Fruit fly (Drosophila melanogaster): ENCODE data around the gene gammaCOP.

gammaCOP gene

dm6 chr3R:31580032-31580431 is 8.1 kb downstream of the gammaCOP start:
- TF ChIP-seq EcR (GFP tag; optimal IDR thresholded peaks at IDR 0.05) (no peak), CG8478 (optimal IDR thresholded peaks at IDR 0.05) (no peak), usp (GFP tag; optimal IDR thresholded peaks at IDR 0.05) (no peak), Dll (optimal IDR thresholded peaks at IDR 0.05) (peak; percentile 57)

dm6 chr3R:31580586-31580994 is 8.6 kb downstream of the gammaCOP start, which contains the start of the genes pygo and rod:
pygo (minus strand) TSS chr3R:31580699.
rod (plus strand) TSS chr3R:31580951.
- TF ChIP-seq psq (optimal IDR thresholded peaks at IDR 0.05) (no peak), usp (GFP tag; optimal IDR thresholded peaks at IDR 0.05) (no peak), Dll (optimal IDR thresholded peaks at IDR 0.05) (no peak), CG8478 (optimal IDR thresholded peaks at IDR 0.05) (no peak), pan (optimal IDR thresholded peaks at IDR 0.05) (no peak), EcR (GFP tag; optimal IDR thresholded peaks at IDR 0.05) (no peak)

DNA sequence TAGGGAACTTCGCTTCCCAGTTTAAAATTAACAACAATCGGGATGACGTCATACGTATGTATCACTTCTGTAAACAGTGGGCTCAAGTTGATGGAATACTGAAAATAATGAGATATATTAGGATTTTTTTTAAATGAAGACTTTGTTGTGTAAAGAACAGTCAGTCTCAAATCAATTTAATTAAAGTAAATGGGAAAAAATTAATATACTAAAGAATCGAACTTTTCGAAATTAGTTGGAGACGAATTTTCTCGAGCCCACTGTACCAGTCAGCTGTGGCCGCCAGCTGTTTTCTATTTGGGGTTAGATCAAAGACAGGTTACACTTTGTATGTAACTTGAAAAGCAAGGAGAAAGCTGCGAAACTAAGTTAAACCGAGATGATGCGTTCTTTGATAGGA is 16.4 kb downstream of the gammaCOP start, which contains the start of gene CG1635:
TSS of gene CG1635 (plus strand) at position 300 of the 400 bp plus-strand sequence.
- no peak for TF ChIP-seq psq (optimal IDR thresholded peaks at IDR 0.05)
- TF ChIP-seq CG8478 (optimal IDR thresholded peaks at IDR 0.05): no peak
- TF ChIP-seq EcR (GFP tag; optimal IDR thresholded peaks at IDR 0.05): no peak
- TF ChIP-seq usp (GFP tag; optimal IDR thresholded peaks at IDR 0.05): no peak
- no peak for TF ChIP-seq Dll (optimal IDR thresholded peaks at IDR 0.05)
- no peak for TF ChIP-seq pan (optimal IDR thresholded peaks at IDR 0.05)

- TF ChIP-seq CG8478 (optimal IDR thresholded peaks at IDR 0.05) (no peak), Dll (optimal IDR thresholded peaks at IDR 0.05) (no peak), usp (GFP tag; optimal IDR thresholded peaks at IDR 0.05) (no peak), psq (optimal IDR thresholded peaks at IDR 0.05) (no peak), pan (optimal IDR thresholded peaks at IDR 0.05) (no peak), EcR (GFP tag; optimal IDR thresholded peaks at IDR 0.05) (no peak)
These were observed 18.3 kb downstream of the gammaCOP start, which contains the start of gene CG1638 for dm6 chr3R:31590281-31590680. CG1638 (plus strand) TSS chr3R:31590581.

DNA sequence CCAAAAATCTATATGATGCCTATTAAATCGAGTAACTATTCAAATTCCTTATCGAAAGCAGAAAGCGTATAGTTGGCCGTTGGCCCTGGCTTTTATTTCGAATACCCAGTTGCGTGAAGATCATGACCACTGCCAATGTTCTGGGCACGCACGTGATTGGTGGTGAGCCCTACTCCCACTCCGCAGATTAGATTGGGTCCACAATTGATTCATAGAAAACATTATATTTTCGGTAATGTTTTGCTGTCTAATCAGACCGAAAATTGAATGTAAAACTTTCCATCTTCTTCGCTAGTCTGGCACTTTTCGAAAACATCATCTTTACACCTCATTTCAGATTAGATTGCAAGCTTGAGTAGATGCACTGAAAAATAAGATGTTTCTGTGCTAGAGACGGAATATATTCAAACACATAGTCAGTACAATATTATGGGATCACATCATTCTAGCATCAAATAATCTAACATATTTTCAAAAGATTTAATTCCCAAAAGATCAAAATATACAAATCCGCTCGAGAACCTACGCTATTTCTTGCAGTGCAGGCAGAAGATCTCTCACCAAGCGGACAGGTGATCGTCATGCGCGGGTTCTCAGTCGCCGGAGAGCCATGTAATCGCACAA is 20.4 kb downstream of the gammaCOP start, which contains the start of gene CG1774:
TSS of gene CG1774 (plus strand) at position 548 of the 624 bp plus-strand sequence.
- no peak for TF ChIP-seq pan (optimal IDR thresholded peaks at IDR 0.05)
- no peak for TF ChIP-seq CG8478 (optimal IDR thresholded peaks at IDR 0.05)
- no peak for TF ChIP-seq EcR (GFP tag; optimal IDR thresholded peaks at IDR 0.05)
- no peak for TF ChIP-seq psq (optimal IDR thresholded peaks at IDR 0.05)
- TF ChIP-seq Dll (optimal IDR thresholded peaks at IDR 0.05): no peak
- no peak for TF ChIP-seq usp (GFP tag; optimal IDR thresholded peaks at IDR 0.05)

dm6 chr3R:31596071-31596883 is 24.3 kb downstream of the gammaCOP start, which contains the start of gene RpL6:
RpL6 (minus strand) TSS chr3R:31596204.
- TF ChIP-seq pan (optimal IDR thresholded peaks at IDR 0.05): no peak
- TF ChIP-seq psq (optimal IDR thresholded peaks at IDR 0.05): no peak
- no peak for TF ChIP-seq Dll (optimal IDR thresholded peaks at IDR 0.05)
- no peak for TF ChIP-seq usp (GFP tag; optimal IDR thresholded peaks at IDR 0.05)

DNA sequence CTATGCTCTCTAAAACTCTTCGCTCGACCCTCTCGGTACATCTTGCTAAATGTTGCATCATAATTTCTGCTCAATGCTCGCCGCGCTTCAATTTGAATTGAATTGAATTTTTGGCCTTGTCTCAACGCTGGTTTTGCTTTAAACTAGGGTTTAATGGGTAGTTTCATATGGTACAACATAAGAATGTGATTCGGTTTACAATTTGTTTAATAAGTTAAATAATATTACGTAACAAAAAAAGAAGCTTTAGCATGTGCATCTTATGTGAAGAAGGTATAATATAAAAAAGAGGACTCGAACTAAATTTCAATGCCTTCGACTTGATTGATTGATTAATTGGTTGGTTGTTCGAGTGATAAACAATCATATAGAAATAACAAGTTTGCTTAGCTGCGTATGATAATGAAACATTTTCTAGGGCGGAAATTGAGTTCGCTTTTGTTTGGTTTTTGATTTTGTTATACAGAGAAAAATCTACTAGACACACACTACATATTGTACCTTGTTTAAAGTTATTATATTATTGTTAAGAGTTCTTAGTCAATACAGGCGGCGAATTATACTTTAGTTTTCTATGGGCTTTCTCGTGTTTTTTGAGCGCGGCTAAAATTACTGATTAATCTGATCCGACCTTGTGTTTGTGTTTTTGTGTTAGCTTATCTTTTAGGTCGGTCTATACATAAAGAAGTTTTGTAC is 25.9 kb downstream of the gammaCOP start:
- TF ChIP-seq EcR (GFP tag; optimal IDR thresholded peaks at IDR 0.05) (no peak), usp (GFP tag; optimal IDR thresholded peaks at IDR 0.05) (no peak), CG8478 (optimal IDR thresholded peaks at IDR 0.05) (no peak), psq (optimal IDR thresholded peaks at IDR 0.05) (no peak), pan (optimal IDR thresholded peaks at IDR 0.05) (peak; percentile 21), Dll (optimal IDR thresholded peaks at IDR 0.05) (no peak)

- TF ChIP-seq Dll (optimal IDR thresholded peaks at IDR 0.05): no peak
- TF ChIP-seq usp (GFP tag; optimal IDR thresholded peaks at IDR 0.05): no peak
- TF ChIP-seq EcR (GFP tag; optimal IDR thresholded peaks at IDR 0.05): no peak
- TF ChIP-seq psq (optimal IDR thresholded peaks at IDR 0.05): no peak
- TF ChIP-seq CG8478 (optimal IDR thresholded peaks at IDR 0.05): no peak
- no peak for TF ChIP-seq pan (optimal IDR thresholded peaks at IDR 0.05)
These were observed 27.8 kb downstream of the gammaCOP start for dm6 chr3R:31599538-31600313.

- TF ChIP-seq psq (optimal IDR thresholded peaks at IDR 0.05): no peak
- TF ChIP-seq Dll (optimal IDR thresholded peaks at IDR 0.05): no peak
- TF ChIP-seq usp (GFP tag; optimal IDR thresholded peaks at IDR 0.05): no peak
- no peak for TF ChIP-seq pan (optimal IDR thresholded peaks at IDR 0.05)
- no peak for TF ChIP-seq EcR (GFP tag; optimal IDR thresholded peaks at IDR 0.05)
- TF ChIP-seq CG8478 (optimal IDR thresholded peaks at IDR 0.05): no peak
These were observed 31.3 kb downstream of the gammaCOP start for dm6 chr3R:31603246-31603645.

DNA sequence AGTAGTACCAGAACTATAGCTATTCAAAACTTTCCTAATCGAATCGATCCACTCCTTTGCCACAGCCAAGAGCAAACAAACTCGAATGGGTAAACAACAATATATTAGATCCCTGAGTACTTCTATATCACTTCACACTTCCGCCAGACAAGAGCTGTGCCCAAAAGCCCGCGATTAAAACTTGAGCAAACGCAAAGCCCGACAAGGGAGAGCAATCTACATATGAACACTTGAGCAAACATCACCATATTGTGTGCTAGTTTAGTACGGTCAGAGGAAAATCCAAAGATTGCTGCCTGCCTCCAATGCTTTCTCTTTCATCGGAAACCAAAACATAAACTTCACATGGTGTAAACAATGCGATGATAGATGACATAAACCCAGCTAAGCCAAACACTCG is 31.7 kb downstream of the gammaCOP start:
- no peak for TF ChIP-seq EcR (GFP tag; optimal IDR thresholded peaks at IDR 0.05)
- no peak for TF ChIP-seq Dll (optimal IDR thresholded peaks at IDR 0.05)
- no peak for TF ChIP-seq CG8478 (optimal IDR thresholded peaks at IDR 0.05)
- TF ChIP-seq pan (optimal IDR thresholded peaks at IDR 0.05): no peak
- TF ChIP-seq psq (optimal IDR thresholded peaks at IDR 0.05): no peak
- TF ChIP-seq usp (GFP tag; optimal IDR thresholded peaks at IDR 0.05): no peak

Data from whole organism.